Worm (Caenorhabditis elegans) whole organism, L4 larva: ENCODE results near the gene C32C4.3.
A peak's percentile ranks its signal among the peaks of the same experiment; 100 is the strongest.

Experiments used
- D1046.2 ChIP-seq: fragments of 200-800 bp; sonication (Bioruptor generic); IDR thresholded peaks from 2 replicates; pipeline ENCODE4 v1.3.6; 2022; ENCODE audit warnings: missing genetic modification characterization, missing compliant biosample characterization
- F10B5.3 ChIP-seq: sonication (generic microtip); optimal IDR thresholded peaks from 2 replicates; lab custom pipeline; 2016; ENCODE audit warnings: mild to moderate bottlenecking, missing genetic modification characterization, missing compliant biosample characterization
- F37D6.2 ChIP-seq: sonication (generic microtip); optimal IDR thresholded peaks from 2 replicates; lab custom pipeline; 2016; ENCODE audit warnings: mild to moderate bottlenecking, missing genetic modification characterization, missing compliant biosample characterization
- R02D3.7 ChIP-seq: fragments of 150-350 bp; sonication (generic microtip); optimal IDR thresholded peaks from 3 replicates; lab custom pipeline; 2014; ENCODE audit warnings: missing biosample characterization, missing genetic modification characterization
- T26A8.4 ChIP-seq: fragments of 200-800 bp; sonication (Bioruptor generic); IDR thresholded peaks from 2 replicates; pipeline ENCODE4 v1.3.6; 2022; ENCODE audit warnings: missing genetic modification characterization, missing compliant biosample characterization
- ZK337.2 ChIP-seq: fragments of 200-800 bp; sonication (Bioruptor generic); IDR thresholded peaks from 2 replicates; pipeline ENCODE4 v1.3.6; 2022; ENCODE audit warnings: missing genetic modification reagents, missing genetic modification characterization, missing compliant biosample characterization
- aha-1 ChIP-seq: fragments of 150-350 bp; peaks from one replicate; lab custom pipeline; 2014; ENCODE audit warnings: missing biosample characterization, missing genetic modification characterization
- ama-1 ChIP-seq: fragments of 150-350 bp; optimal IDR thresholded peaks from 2 replicates; lab custom pipeline; 2014; ENCODE audit warnings: inconsistent platforms, mixed read lengths
- ceh-20 ChIP-seq: fragments of 200-800 bp; sonication (Bioruptor generic); IDR thresholded peaks from 2 replicates; pipeline ENCODE4 v1.3.6; 2022; ENCODE audit warnings: missing genetic modification reagents, missing genetic modification characterization, missing compliant biosample characterization
- ceh-28 ChIP-seq: fragments of 150-350 bp; optimal IDR thresholded peaks from 2 replicates; lab custom pipeline; 2014; ENCODE audit warnings: missing biosample characterization, missing genetic modification reagents, missing genetic modification characterization
- ceh-62 ChIP-seq: sonication (generic microtip); optimal IDR thresholded peaks from 2 replicates; lab custom pipeline; 2017; ENCODE audit warnings: missing biosample characterization, missing genetic modification characterization
- ces-1 ChIP-seq: fragments of 150-350 bp; sonication (generic microtip); optimal IDR thresholded peaks from 4 replicates; lab custom pipeline; 2014; ENCODE audit warnings: missing biosample characterization, missing genetic modification reagents, missing genetic modification characterization
- cey-2 ChIP-seq: sonication (generic microtip); optimal IDR thresholded peaks from 3 replicates; lab custom pipeline; 2017; ENCODE audit warnings: missing genetic modification characterization, mild to moderate bottlenecking, missing compliant biosample characterization, antibody characterized with exemption, borderline replicate concordance; ENCODE audit not compliant: insufficient read depth
- ctbp-1 ChIP-seq: fragments of 200-800 bp; sonication (Bioruptor generic); IDR thresholded peaks from 2 replicates; pipeline ENCODE4 v1.3.6; 2022; ENCODE audit warnings: missing genetic modification reagents, missing genetic modification characterization, missing compliant biosample characterization
- daf-8 ChIP-seq: fragments of 200-800 bp; sonication (Bioruptor generic); IDR thresholded peaks from 2 replicates; pipeline ENCODE4 v1.3.6; 2022; ENCODE audit warnings: missing genetic modification characterization, missing compliant biosample characterization
- duxl-1 ChIP-seq: sonication (generic microtip); optimal IDR thresholded peaks from 2 replicates; lab custom pipeline; 2016; ENCODE audit warnings: mild to moderate bottlenecking, missing genetic modification characterization, moderate library complexity, missing compliant biosample characterization; ENCODE audit not compliant: poor library complexity
- egl-27 ChIP-seq: sonication (generic microtip); optimal IDR thresholded peaks from 3 replicates; lab custom pipeline; 2017; ENCODE audit warnings: missing biosample characterization, missing genetic modification reagents, missing genetic modification characterization
- egl-43 ChIP-seq: fragments of 200-800 bp; sonication (Bioruptor generic); IDR thresholded peaks from 2 replicates; pipeline ENCODE4 v1.3.6; 2022; ENCODE audit warnings: missing genetic modification reagents, missing genetic modification characterization, missing compliant biosample characterization
- fkh-10 ChIP-seq: fragments of 150-350 bp; optimal IDR thresholded peaks from 2 replicates; lab custom pipeline; 2014; ENCODE audit warnings: missing biosample characterization, missing genetic modification reagents, missing genetic modification characterization
- fos-1 ChIP-seq: fragments of 150-350 bp; optimal IDR thresholded peaks from 2 replicates; lab custom pipeline; 2014; ENCODE audit warnings: missing biosample characterization, missing genetic modification characterization
- hlh-30 ChIP-seq: sonication (generic microtip); optimal IDR thresholded peaks from 2 replicates; lab custom pipeline; 2017; ENCODE audit warnings: antibody characterized with exemption, mild to moderate bottlenecking, missing genetic modification characterization, missing compliant biosample characterization; ENCODE audit not compliant: insufficient read depth
- hmg-1.1 ChIP-seq: fragments of 200-800 bp; sonication (Bioruptor generic); IDR thresholded peaks from 2 replicates; pipeline ENCODE4 v1.3.6; 2022; ENCODE audit warnings: missing genetic modification reagents, missing genetic modification characterization, missing compliant biosample characterization
- lin-1 ChIP-seq: fragments of 200-800 bp; sonication (Bioruptor generic); IDR thresholded peaks from 2 replicates; pipeline ENCODE4 v1.3.6; 2022; ENCODE audit warnings: missing genetic modification reagents, missing genetic modification characterization, missing compliant biosample characterization
- lin-29 ChIP-seq: fragments of 200-800 bp; sonication (Bioruptor generic); IDR thresholded peaks from 2 replicates; pipeline ENCODE4 v1.3.6; 2022; ENCODE audit warnings: missing genetic modification reagents, missing genetic modification characterization, missing compliant biosample characterization
- lin-38 ChIP-seq: fragments of 200-800 bp; sonication (Bioruptor generic); IDR thresholded peaks from 2 replicates; pipeline ENCODE4 v1.3.6; 2022; ENCODE audit warnings: missing genetic modification reagents, missing genetic modification characterization, missing compliant biosample characterization
- lin-39 ChIP-seq: fragments of 150-350 bp; optimal IDR thresholded peaks from 2 replicates; lab custom pipeline; 2014; ENCODE audit warnings: missing biosample characterization, missing genetic modification reagents, missing genetic modification characterization
- madf-9 ChIP-seq: fragments of 200-800 bp; sonication (Bioruptor generic); conservative IDR thresholded peaks from 2 replicates; pipeline ENCODE4 v1.3.6; 2022; ENCODE audit warnings: missing genetic modification reagents, missing genetic modification characterization, missing compliant biosample characterization
- mes-2 ChIP-seq: sonication (generic microtip); optimal IDR thresholded peaks from 2 replicates; lab custom pipeline; 2016; ENCODE audit warnings: missing genotype, mild to moderate bottlenecking, missing genetic modification characterization, missing compliant biosample characterization; ENCODE audit not compliant: poor library complexity, severe bottlenecking
- mxl-3 ChIP-seq: fragments of 200-800 bp; sonication (Bioruptor generic); optimal IDR thresholded peaks from 2 replicates; lab custom pipeline; 2018; ENCODE audit warnings: mild to moderate bottlenecking, missing genetic modification characterization, missing compliant biosample characterization
- nhr-102 ChIP-seq: sonication (generic microtip); optimal IDR thresholded peaks from 2 replicates; lab custom pipeline; 2016; ENCODE audit warnings: mild to moderate bottlenecking, missing genetic modification characterization, moderate library complexity, missing compliant biosample characterization
- nhr-111 ChIP-seq: fragments of 200-800 bp; sonication (Bioruptor generic); optimal IDR thresholded peaks from 2 replicates; lab custom pipeline; 2018; ENCODE audit warnings: mild to moderate bottlenecking, missing genetic modification characterization, missing compliant biosample characterization
- nhr-41 ChIP-seq: fragments of 200-800 bp; sonication (Bioruptor generic); IDR thresholded peaks from 2 replicates; pipeline ENCODE4 v1.3.6; 2022; ENCODE audit warnings: missing genetic modification reagents, missing genetic modification characterization, missing compliant biosample characterization
- nhr-42 ChIP-seq: fragments of 200-800 bp; sonication (Bioruptor generic); IDR thresholded peaks from 2 replicates; pipeline ENCODE4 v1.3.6; 2022; ENCODE audit warnings: missing genetic modification characterization, missing compliant biosample characterization
- nhr-48 ChIP-seq: sonication (generic microtip); optimal IDR thresholded peaks from 2 replicates; lab custom pipeline; 2016; ENCODE audit warnings: mild to moderate bottlenecking, missing genetic modification characterization, missing compliant biosample characterization
- nhr-6 ChIP-seq: fragments of 150-350 bp; optimal IDR thresholded peaks from 2 replicates; lab custom pipeline; 2014; ENCODE audit warnings: missing biosample characterization, missing genetic modification characterization
- nhr-76 ChIP-seq: fragments of 150-350 bp; optimal IDR thresholded peaks from 2 replicates; lab custom pipeline; 2014; ENCODE audit warnings: missing biosample characterization, missing genetic modification characterization
- pha-4 ChIP-seq, 2 experiments: fragments of 150-350 bp in 1 of 2; fragments of 200-800 bp in 1 of 2; sonication (Bioruptor generic) in 1 of 2; IDR thresholded peaks in 1 of 2; optimal IDR thresholded peaks in 1 of 2; 2 replicates each; pipeline versions ENCODE4 v1.3.6 to Lab custom; 2014 to 2022; ENCODE audit warnings: missing genetic modification characterization in 2 of 2, missing genetic modification reagents in 2 of 2, missing biosample characterization in 1 of 2, missing compliant biosample characterization in 1 of 2
- pqm-1 ChIP-seq: sonication (generic microtip); optimal IDR thresholded peaks from 2 replicates; lab custom pipeline; 2017; ENCODE audit warnings: missing biosample characterization, missing genetic modification characterization
- saeg-2 ChIP-seq: fragments of 200-800 bp; sonication (Bioruptor generic); IDR thresholded peaks from 2 replicates; pipeline ENCODE4 v1.3.6; 2022; ENCODE audit warnings: missing genetic modification reagents, missing genetic modification characterization, missing compliant biosample characterization
- set-16 ChIP-seq: fragments of 200-800 bp; sonication (Bioruptor generic); IDR thresholded peaks from 2 replicates; pipeline ENCODE4 v1.3.6; 2022; ENCODE audit warnings: missing genetic modification reagents, missing genetic modification characterization, missing compliant biosample characterization
- skn-1 ChIP-seq: fragments of 150-350 bp; optimal IDR thresholded peaks from 2 replicates; lab custom pipeline; 2014; ENCODE audit warnings: missing biosample characterization, missing genetic modification characterization
- snpc-1.2 ChIP-seq: fragments of 200-800 bp; sonication (Bioruptor generic); IDR thresholded peaks from 2 replicates; pipeline ENCODE4 v1.3.6; 2022; ENCODE audit warnings: missing genetic modification reagents, missing genetic modification characterization, missing compliant biosample characterization
- spr-3 ChIP-seq: fragments of 200-800 bp; sonication (Bioruptor generic); optimal IDR thresholded peaks from 2 replicates; lab custom pipeline; 2018; ENCODE audit warnings: mild to moderate bottlenecking, missing genetic modification characterization, missing compliant biosample characterization
- tag-97 ChIP-seq: fragments of 200-800 bp; sonication (Bioruptor generic); IDR thresholded peaks from 2 replicates; pipeline ENCODE4 v1.3.6; 2022; ENCODE audit warnings: missing genetic modification characterization, missing compliant biosample characterization
- tra-1 ChIP-seq: fragments of 200-800 bp; sonication (Bioruptor generic); IDR thresholded peaks from 2 replicates; pipeline ENCODE4 v1.3.6; 2022; ENCODE audit warnings: missing genetic modification reagents, missing genetic modification characterization, missing compliant biosample characterization
- unc-130 ChIP-seq: sonication (generic microtip); optimal IDR thresholded peaks from 2 replicates; lab custom pipeline; 2016; ENCODE audit warnings: missing genetic modification reagents, missing genetic modification characterization, missing compliant biosample characterization
- ztf-7 ChIP-seq: fragments of 150-350 bp; optimal IDR thresholded peaks from 2 replicates; lab custom pipeline; 2014; ENCODE audit warnings: missing biosample characterization, missing genetic modification characterization

C32C4.3 gene

ce11 chrV:10682122-10682521 is 35.2 kb upstream of the C32C4.3 start, which contains the start of gene gsp-1:
Gene gsp-1 (plus strand): TSS chrV:10682422.
- TF ChIP-seq ama-1, result no peak
- peak; percentile 22 for TF ChIP-seq aha-1 (tag; lab: Kevin White, UChicago)
- no peak for TF ChIP-seq mxl-3 (GFP tag; lab: Kevin White, UChicago)
- TF ChIP-seq, all 104 proteins: peak for 1

DNA sequence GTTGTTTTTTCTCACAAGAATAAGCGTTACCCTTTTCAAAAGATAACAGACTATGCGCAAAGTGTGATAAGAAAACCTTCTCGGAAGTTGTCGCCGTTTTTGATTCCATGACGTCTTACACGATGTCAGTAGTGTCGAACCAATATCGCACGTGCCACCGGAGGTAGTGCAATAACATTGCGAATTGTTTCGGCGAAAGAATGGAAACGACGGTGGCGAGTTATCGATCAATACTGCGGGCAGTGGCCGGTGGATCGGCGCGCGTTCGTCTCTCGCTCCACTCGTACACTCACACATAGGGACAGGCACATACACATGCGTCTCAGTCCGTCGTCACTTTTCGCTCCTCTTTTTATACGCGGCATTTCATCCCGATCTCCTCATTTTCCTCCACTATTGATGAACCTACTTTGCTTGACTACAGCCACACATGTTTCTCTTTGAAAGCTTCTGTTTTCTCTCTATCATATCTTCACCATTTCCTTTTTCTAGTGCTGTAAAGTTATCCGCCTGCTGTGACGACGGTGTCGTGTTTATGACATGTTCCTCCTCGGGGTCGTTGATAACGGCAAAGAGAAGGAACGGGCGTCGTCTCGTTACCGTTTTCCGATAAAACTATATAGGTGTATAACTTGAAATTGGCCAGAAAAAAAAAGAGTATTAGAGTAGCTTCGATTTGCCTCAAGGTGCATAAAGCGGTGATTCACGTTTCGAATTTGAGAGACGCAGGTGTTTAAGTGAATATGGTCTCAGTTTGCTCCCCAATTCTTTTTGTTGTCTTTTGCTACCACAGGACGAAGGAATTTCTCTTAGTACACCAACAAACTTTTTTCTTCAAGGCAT is 34.4 kb upstream of the C32C4.3 start:
- TF ChIP-seq ctbp-1 (GFP tag; lab: Robert Waterston, UW) (0 out of 2 replicates have a peak, but pooled peaks have one; percentile 8), ceh-28 (tag; lab: Kevin White, UChicago) (peak; percentile 43), ZK337.2 (GFP tag; lab: Robert Waterston, UW) (no peak), ces-1 (no peak), tra-1 (GFP tag; lab: Robert Waterston, UW) (no peak), ceh-62 (no peak), lin-1 (GFP tag; lab: Robert Waterston, UW) (peak; percentile 23; the same call in 1 of the 2 replicates), nhr-48 (tag; lab: Kevin White, UChicago) (peak; percentile 77), spr-3 (GFP tag; lab: Kevin White, UChicago) (no peak), skn-1 (no peak), F37D6.2 (no peak), fkh-10 (GFP tag; lab: Kevin White, UChicago) (no peak), egl-27 (tag; lab: Kevin White, UChicago) (no peak), unc-130 (GFP tag; lab: Kevin White, UChicago) (no peak), nhr-102 (tag; lab: Kevin White, UChicago) (no peak), mes-2 (tag; lab: Kevin White, UChicago) (no peak), nhr-41 (GFP tag; lab: Robert Waterston, UW) (no peak; the same call in 1 of the 2 replicates), F10B5.3 (tag; lab: Kevin White, UChicago) (no peak), hlh-30 (tag; lab: Kevin White, UChicago) (peak; percentile 24), daf-8 (no peak), cey-2 (tag; lab: Kevin White, UChicago) (no peak), lin-39 (tag; lab: Kevin White, UChicago) (no peak), set-16 (GFP tag; lab: Robert Waterston, UW) (peak; percentile 45; the same call in 1 of the 2 replicates), D1046.2 (GFP tag; lab: Robert Waterston, UW) (no peak), ztf-7 (tag; lab: Kevin White, UChicago) (no peak), saeg-2 (GFP tag; lab: Robert Waterston, UW) (no peak), egl-43 (0 out of 2 replicates have a peak, but pooled peaks have one; percentile 11), T26A8.4 (GFP tag; lab: Robert Waterston, UW) (0 out of 2 replicates have a peak, but pooled peaks have one; percentile 39), tag-97 (GFP tag; lab: Robert Waterston, UW) (no peak), R02D3.7 (tag; lab: Kevin White, UChicago) (no peak), madf-9 (GFP tag; lab: Robert Waterston, UW) (no peak), lin-38 (GFP tag; lab: Robert Waterston, UW) (no peak), pqm-1 (peak; percentile 47), nhr-76 (tag; lab: Kevin White, UChicago) (no peak), duxl-1 (tag; lab: Kevin White, UChicago) (no peak), nhr-111 (no peak), fos-1 (no peak), snpc-1.2 (no peak), nhr-42 (GFP tag; lab: Robert Waterston, UW) (no peak), nhr-6 (tag; lab: Kevin White, UChicago) (no peak), pha-4 (GFP tag; IDR thresholded peaks at IDR 0.05; lab: Robert Waterston, UW) (no peak), pha-4 (tag; optimal IDR thresholded peaks at IDR 0.05; lab: Kevin White, UChicago) (no peak), hmg-1.1 (peak; percentile 53; the same call in 1 of the 2 replicates), lin-29 (GFP tag; lab: Robert Waterston, UW) (no peak), ceh-20 (no peak)
